Fruit fly (Drosophila melanogaster) whole organism, embryonic: ENCODE measurements around the gene CG10793.
A peak's percentile ranks its signal among the peaks of the same experiment; 100 is the strongest.

Experiments used
- BtbVII ChIP-seq: fragments of 200-800 bp; sonication (Bioruptor generic); optimal IDR thresholded peaks from 3 replicates; lab custom pipeline; 2017; ENCODE audit warnings: missing biosample characterization, mild to moderate bottlenecking, missing genetic modification characterization
- CG1024 ChIP-seq: fragments of 200-800 bp; sonication (Bioruptor generic); IDR thresholded peaks from 2 replicates; pipeline ENCODE4 v1.3.6; 2022; ENCODE audit warnings: missing biosample characterization, missing genetic modification characterization
- CG12104 ChIP-seq: fragments of 200-800 bp; sonication (Bioruptor generic); optimal IDR thresholded peaks from 3 replicates; lab custom pipeline; 2016; ENCODE audit warnings: missing biosample characterization, missing genetic modification characterization
- CG12942 ChIP-seq: fragments of 200-800 bp; sonication (Bioruptor generic); optimal IDR thresholded peaks from 3 replicates; lab custom pipeline; 2016; ENCODE audit warnings: missing biosample characterization, missing genetic modification characterization
- CG14050 ChIP-seq: fragments of 200-800 bp; sonication (Bioruptor generic); IDR thresholded peaks from 3 replicates; pipeline ENCODE4 v1.3.6; 2022; ENCODE audit warnings: missing biosample characterization, missing genetic modification characterization
- CG15073 ChIP-seq: fragments of 200-800 bp; sonication (Bioruptor generic); optimal IDR thresholded peaks from 2 replicates; lab custom pipeline; 2016; ENCODE audit warnings: missing biosample characterization, missing genetic modification characterization
- CG16863 ChIP-seq: fragments of 200-800 bp; sonication (Bioruptor generic); optimal IDR thresholded peaks from 3 replicates; lab custom pipeline; 2016; ENCODE audit warnings: missing biosample characterization, missing genetic modification characterization
- CG17568 ChIP-seq: fragments of 200-800 bp; sonication (Bioruptor generic); optimal IDR thresholded peaks from 2 replicates; lab custom pipeline; 2018; ENCODE audit warnings: missing biosample characterization, mild to moderate bottlenecking, missing genetic modification characterization, moderate library complexity
- CG18476 ChIP-seq: fragments of 200-800 bp; sonication (Bioruptor generic); optimal IDR thresholded peaks from 2 replicates; lab custom pipeline; 2016; ENCODE audit warnings: missing biosample characterization, mild to moderate bottlenecking, missing genetic modification characterization
- CG31224 ChIP-seq: fragments of 200-800 bp; sonication (Bioruptor generic); IDR thresholded peaks from 2 replicates; pipeline ENCODE4 v1.3.6; 2022; ENCODE audit warnings: missing biosample characterization, missing genetic modification characterization
- CG32532 ChIP-seq: fragments of 200-800 bp; sonication (Bioruptor generic); IDR thresholded peaks from 2 replicates; pipeline ENCODE4 v1.3.6; 2022; ENCODE audit warnings: missing biosample characterization, missing genetic modification characterization
- CG32772 ChIP-seq: fragments of 200-800 bp; sonication (Bioruptor generic); IDR thresholded peaks from 2 replicates; pipeline ENCODE4 v1.3.6; 2022; ENCODE audit warnings: missing biosample characterization, missing genetic modification characterization
- CG3726 ChIP-seq: fragments of 200-800 bp; sonication (Bioruptor generic); IDR thresholded peaks from 3 replicates; pipeline ENCODE4, ENCODE4 v1.3.6; 2022; ENCODE audit warnings: missing biosample characterization, missing genetic modification characterization
- CG7839 ChIP-seq: fragments of 200-800 bp; sonication (Bioruptor generic); optimal IDR thresholded peaks from 3 replicates; lab custom pipeline; 2018; ENCODE audit warnings: missing biosample characterization, mild to moderate bottlenecking, missing genetic modification characterization, moderate library complexity
- CG7987 ChIP-seq: fragments of 200-800 bp; sonication (Bioruptor generic); optimal IDR thresholded peaks from 2 replicates; lab custom pipeline; 2018; ENCODE audit warnings: missing biosample characterization, mild to moderate bottlenecking, missing genetic modification characterization, moderate library complexity
- CG8944 ChIP-seq: fragments of 200-800 bp; sonication (Bioruptor generic); optimal IDR thresholded peaks from 3 replicates; lab custom pipeline; 2016; ENCODE audit warnings: missing biosample characterization, missing genetic modification characterization
- CG9609 ChIP-seq: fragments of 200-800 bp; sonication (Bioruptor generic); optimal IDR thresholded peaks from 3 replicates; lab custom pipeline; 2016; ENCODE audit warnings: missing biosample characterization, missing genetic modification characterization
- Chrac-16 ChIP-seq: fragments of 200-800 bp; sonication (Bioruptor generic); optimal IDR thresholded peaks from 3 replicates; lab custom pipeline; 2016; ENCODE audit warnings: missing biosample characterization, missing genetic modification characterization
- CoRest ChIP-seq: fragments of 200-800 bp; sonication (Bioruptor generic); optimal IDR thresholded peaks from 3 replicates; lab custom pipeline; 2018; ENCODE audit warnings: missing biosample characterization, mild to moderate bottlenecking, missing genetic modification characterization, moderate library complexity
- Dfd ChIP-seq, 2 experiments: fragments of >200 bp; optimal IDR thresholded peaks; 2 replicates each; lab custom pipeline; 2017; ENCODE audit warnings: missing biosample characterization in 2 of 2, missing genetic modification characterization in 2 of 2
- ERR ChIP-seq: fragments of 200-800 bp; sonication (Bioruptor generic); optimal IDR thresholded peaks from 2 replicates; lab custom pipeline; 2016; ENCODE audit warnings: missing biosample characterization, missing genetic modification characterization
- Fer1 ChIP-seq: fragments of 200-800 bp; sonication (Bioruptor generic); optimal IDR thresholded peaks from 2 replicates; lab custom pipeline; 2017; ENCODE audit warnings: missing biosample characterization, mild to moderate bottlenecking, missing genetic modification characterization
- HLH54F ChIP-seq: fragments of 200-800 bp; sonication (Bioruptor generic); optimal IDR thresholded peaks from 3 replicates; lab custom pipeline; 2016; ENCODE audit warnings: missing biosample characterization, missing genetic modification characterization
- HLHmδ ChIP-seq: fragments of 200-800 bp; sonication (Bioruptor generic); optimal IDR thresholded peaks from 2 replicates; lab custom pipeline; 2018; ENCODE audit warnings: missing biosample characterization, mild to moderate bottlenecking, missing genetic modification characterization, moderate library complexity
- MBD-R2 ChIP-seq: fragments of 200-800 bp; sonication (Bioruptor generic); IDR thresholded peaks from 2 replicates; pipeline ENCODE4 v1.3.6; 2022; ENCODE audit warnings: missing biosample characterization, missing genetic modification characterization
- Med ChIP-seq: fragments of 200-800 bp; sonication (Bioruptor generic); peaks from one replicate; lab custom pipeline; 2016; ENCODE audit warnings: missing biosample characterization, missing genetic modification characterization, mild to moderate bottlenecking, inconsistent platforms, moderate library complexity
- Meics ChIP-seq: fragments of 200-800 bp; sonication (Bioruptor generic); optimal IDR thresholded peaks from 2 replicates; lab custom pipeline; 2017; ENCODE audit warnings: missing biosample characterization, mild to moderate bottlenecking, missing genetic modification characterization
- Neu2 ChIP-seq: fragments of 200-800 bp; sonication (Bioruptor generic); optimal IDR thresholded peaks from 3 replicates; lab custom pipeline; 2016; ENCODE audit warnings: missing biosample characterization, missing genetic modification characterization, borderline replicate concordance
- PHDP ChIP-seq: fragments of 200-800 bp; sonication (Bioruptor generic); optimal IDR thresholded peaks from 3 replicates; lab custom pipeline; 2018; ENCODE audit warnings: missing biosample characterization, mild to moderate bottlenecking, missing genetic modification characterization, moderate library complexity
- Rfx ChIP-seq: fragments of 200-800 bp; sonication (Bioruptor generic); IDR thresholded peaks from 2 replicates; pipeline ENCODE4 v1.3.6; 2022; ENCODE audit warnings: missing biosample characterization, missing genetic modification characterization
- Sry-β ChIP-seq: fragments of 200-800 bp; sonication (Bioruptor generic); optimal IDR thresholded peaks from 2 replicates; lab custom pipeline; 2018; ENCODE audit warnings: missing biosample characterization, mild to moderate bottlenecking, missing genetic modification characterization, moderate library complexity
- ab ChIP-seq: fragments of 200-800 bp; sonication (Bioruptor generic); optimal IDR thresholded peaks from 2 replicates; lab custom pipeline; 2016; ENCODE audit warnings: missing biosample characterization, missing genetic modification characterization
- bigmax ChIP-seq: fragments of 200-800 bp; sonication (Bioruptor generic); optimal IDR thresholded peaks from 2 replicates; lab custom pipeline; 2018; ENCODE audit warnings: missing biosample characterization, mild to moderate bottlenecking, missing genetic modification characterization
- caup ChIP-seq: fragments of 200-800 bp; sonication (Bioruptor generic); optimal IDR thresholded peaks from 3 replicates; lab custom pipeline; 2017; ENCODE audit warnings: missing biosample characterization, mild to moderate bottlenecking, missing genetic modification characterization, moderate library complexity; ENCODE audit not compliant: severe bottlenecking
- cwo ChIP-seq: fragments of 200-800 bp; sonication (Bioruptor generic); optimal IDR thresholded peaks from 3 replicates; lab custom pipeline; 2017; ENCODE audit warnings: missing biosample characterization, missing genetic modification characterization, mild to moderate bottlenecking, moderate library complexity, missing genetic modification reagents
- dmrt99B ChIP-seq: fragments of 200-800 bp; sonication (Bioruptor generic); optimal IDR thresholded peaks from 2 replicates; lab custom pipeline; 2018; ENCODE audit warnings: missing biosample characterization, mild to moderate bottlenecking, missing genetic modification characterization, moderate library complexity
- emc ChIP-seq: fragments of 200-800 bp; sonication (Bioruptor generic); optimal IDR thresholded peaks from 2 replicates; lab custom pipeline; 2016; ENCODE audit warnings: missing biosample characterization, missing genetic modification characterization
- eyg ChIP-seq: fragments of 200-800 bp; sonication (Bioruptor generic); optimal IDR thresholded peaks from 3 replicates; lab custom pipeline; 2016; ENCODE audit warnings: missing biosample characterization, missing genetic modification characterization
- odd ChIP-seq: fragments of 200-800 bp; sonication (Bioruptor generic); optimal IDR thresholded peaks from 2 replicates; lab custom pipeline; 2017; ENCODE audit warnings: missing biosample characterization, mild to moderate bottlenecking, missing genetic modification characterization
- pan ChIP-seq, 4 experiments: fragments of >200 bp in 3 of 4; fragments of 200-800 bp in 1 of 4; sonication (Bioruptor generic) in 1 of 4; optimal IDR thresholded peaks in 3 of 4; IDR thresholded peaks in 1 of 4; 2 replicates each; pipeline versions ENCODE4 v1.3.6 to Lab custom; 2017 to 2022; ENCODE audit warnings: missing biosample characterization in 2 of 4, missing genetic modification characterization in 2 of 4, mixed read lengths in 1 of 4
- psq ChIP-seq: fragments of 200-800 bp; sonication (Bioruptor generic); optimal IDR thresholded peaks from 2 replicates; lab custom pipeline; 2017; ENCODE audit warnings: missing biosample characterization, missing genetic modification characterization
- ro ChIP-seq: fragments of 200-800 bp; sonication (Bioruptor generic); IDR thresholded peaks from 2 replicates; pipeline ENCODE4 v1.3.6; 2022; ENCODE audit warnings: missing biosample characterization, missing genetic modification characterization
- salm ChIP-seq: fragments of 200-800 bp; sonication (Bioruptor generic); optimal IDR thresholded peaks from 2 replicates; lab custom pipeline; 2018; ENCODE audit warnings: missing biosample characterization, mild to moderate bottlenecking, missing genetic modification characterization
- scrt ChIP-seq: fragments of 200-800 bp; sonication (Bioruptor generic); optimal IDR thresholded peaks from 2 replicates; lab custom pipeline; 2018; ENCODE audit warnings: missing biosample characterization, mild to moderate bottlenecking, missing genetic modification characterization, moderate library complexity
- shn ChIP-seq: fragments of 200-800 bp; sonication (Bioruptor generic); optimal IDR thresholded peaks from 3 replicates; lab custom pipeline; 2016; ENCODE audit warnings: missing biosample characterization, missing genetic modification characterization
- sisA ChIP-seq: fragments of 200-800 bp; sonication (Bioruptor generic); IDR thresholded peaks from 2 replicates; pipeline ENCODE4 v1.3.6; 2022; ENCODE audit warnings: missing biosample characterization, missing genetic modification characterization
- slou ChIP-seq: fragments of 200-800 bp; sonication (Bioruptor generic); optimal IDR thresholded peaks from 3 replicates; lab custom pipeline; 2016; ENCODE audit warnings: missing biosample characterization, missing genetic modification characterization
- slp2 ChIP-seq: fragments of 200-800 bp; sonication (Bioruptor generic); optimal IDR thresholded peaks from 2 replicates; lab custom pipeline; 2016; ENCODE audit warnings: missing biosample characterization, missing genetic modification characterization
- ssp ChIP-seq: fragments of 200-800 bp; sonication (Bioruptor generic); IDR thresholded peaks from 2 replicates; pipeline ENCODE4 v1.3.6; 2022; ENCODE audit warnings: missing biosample characterization, missing genetic modification characterization
- wek ChIP-seq: fragments of 200-800 bp; sonication (Bioruptor generic); optimal IDR thresholded peaks from 3 replicates; lab custom pipeline; 2018; ENCODE audit warnings: missing biosample characterization, mild to moderate bottlenecking, missing genetic modification characterization, moderate library complexity
- wor ChIP-seq: fragments of 200-800 bp; sonication (Bioruptor generic); IDR thresholded peaks from 2 replicates; pipeline ENCODE4 v1.3.6; 2022; ENCODE audit warnings: missing biosample characterization, missing genetic modification characterization

Gene CG10793

DNA sequence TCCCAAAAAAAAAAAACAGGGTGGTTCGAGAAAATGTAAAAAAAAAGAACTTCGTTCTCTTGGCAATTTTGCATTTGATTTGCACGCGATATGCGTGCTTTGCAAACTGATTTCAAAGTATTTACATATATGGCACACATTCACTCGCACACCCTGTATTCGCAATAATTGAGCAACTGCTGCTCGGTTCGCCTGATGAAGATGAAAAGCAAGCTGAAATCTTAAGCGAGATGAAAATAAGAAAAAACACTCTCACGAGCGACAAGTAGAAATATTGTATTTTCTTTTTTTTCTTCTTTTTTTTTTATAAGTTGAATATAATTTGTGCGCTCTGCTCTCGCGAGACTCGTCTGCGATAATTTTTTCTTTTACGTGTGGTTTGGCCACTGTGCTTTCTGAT lies 12.8 kb upstream of the CG10793 start (continued):
- TF ChIP-seq slp2 (peak; percentile 64), CG32772 (GFP tag; lab: Robert Waterston, UW) (peak; percentile 57; the same call in 1 of the 2 replicates), bigmax (no peak), psq (no peak), CG31224 (peak; percentile 63), CG12942 (GFP tag; lab: Kevin White, UChicago) (peak; percentile 58), scrt (GFP tag; lab: Kevin White, UChicago) (peak; percentile 70), CG14050 (GFP tag; lab: Robert Waterston, UW) (peak; percentile 84), MBD-R2 (GFP tag; lab: Robert Waterston, UW) (peak; percentile 62; the same call in 1 of the 2 replicates), CG3726 (peak; percentile 74; the same call in 2 of the 3 replicates), CG16863 (GFP tag; lab: Kevin White, UChicago) (peak; percentile 45), pan (optimal IDR thresholded peaks at IDR 0.05; lab: Kevin White, UChicago) (no peak), pan (GFP tag; optimal IDR thresholded peaks at IDR 0.05 in 1 of 2, IDR thresholded peaks at IDR 0.05 in 1 of 2) (peak in 1 of 2 experiments; percentile 88), ssp (GFP tag; lab: Robert Waterston, UW) (peak; percentile 48), ro (GFP tag; lab: Robert Waterston, UW) (no peak), CG7839 (peak; percentile 75), Meics (GFP tag; lab: Kevin White, UChicago) (peak; percentile 84), emc (GFP tag; lab: Kevin White, UChicago) (peak; percentile 55), shn (GFP tag; lab: Kevin White, UChicago) (peak; percentile 53), HLH54F (GFP tag; lab: Kevin White, UChicago) (peak; percentile 71), Neu2 (GFP tag; lab: Kevin White, UChicago) (no peak), CG32532 (GFP tag; lab: Robert Waterston, UW) (peak; percentile 91), HLHmδ (GFP tag; lab: Kevin White, UChicago) (no peak), eyg (GFP tag; lab: Kevin White, UChicago) (peak; percentile 62), ab (GFP tag; lab: Kevin White, UChicago) (no peak), Fer1 (peak; percentile 88), cwo (GFP tag; lab: Kevin White, UChicago) (peak; percentile 73), CoRest (tag; lab: Kevin White, UChicago) (peak; percentile 70), dmrt99B (tag; lab: Kevin White, UChicago) (peak; percentile 78), Med (GFP tag; lab: Kevin White, UChicago) (no peak), odd (GFP tag; lab: Kevin White, UChicago) (peak; percentile 65), CG15073 (GFP tag; lab: Kevin White, UChicago) (no peak), sisA (peak; percentile 52), CG1024 (GFP tag; lab: Robert Waterston, UW) (peak; percentile 53; the same call in 1 of the 2 replicates), CG8944 (GFP tag; lab: Kevin White, UChicago) (peak; percentile 47), CG7987 (no peak), CG9609 (GFP tag; lab: Kevin White, UChicago) (peak; percentile 54), slou (GFP tag; lab: Kevin White, UChicago) (peak; percentile 47), ERR (GFP tag; lab: Kevin White, UChicago) (peak; percentile 47), CG17568 (GFP tag; lab: Kevin White, UChicago) (peak; percentile 57), salm (tag; lab: Kevin White, UChicago) (peak; percentile 55), wek (GFP tag; lab: Kevin White, UChicago) (peak; percentile 23), CG18476 (GFP tag; lab: Kevin White, UChicago) (no peak), wor (GFP tag; lab: Robert Waterston, UW) (no peak), Rfx (GFP tag; lab: Robert Waterston, UW) (peak; percentile 93), PHDP (tag; lab: Kevin White, UChicago) (peak; percentile 84), CG12104 (peak; percentile 46), Chrac-16 (GFP tag; lab: Kevin White, UChicago) (peak; percentile 55), Dfd (GFP tag; optimal IDR thresholded peaks at IDR 0.05; lab: Kevin White, UChicago) (no peak), BtbVII (GFP tag; lab: Kevin White, UChicago) (peak; percentile 63), caup (GFP tag; lab: Kevin White, UChicago) (peak; percentile 81), Sry-β (GFP tag; lab: Kevin White, UChicago) (no peak)
